Fruit fly (Drosophila melanogaster) whole organism, embryonic: Measurements from ENCODE around the gene Neurochondrin.
A peak's percentile ranks its signal among the peaks of the same experiment; 100 is the strongest.

Experiments
- ATbp ChIP-seq: fragments of 200-800 bp; sonication (Bioruptor generic); optimal IDR thresholded peaks from 2 replicates; lab custom pipeline; 2017; ENCODE audit warnings: missing biosample characterization, mild to moderate bottlenecking, missing genetic modification characterization, missing genetic modification reagents
- Asciz ChIP-seq: fragments of 200-800 bp; sonication (Bioruptor generic); optimal IDR thresholded peaks from 2 replicates; lab custom pipeline; 2017; ENCODE audit warnings: missing biosample characterization, mild to moderate bottlenecking, missing genetic modification characterization, missing genetic modification reagents
- Awh ChIP-seq: fragments of 200-800 bp; sonication (Bioruptor generic); IDR thresholded peaks from 2 replicates; pipeline ENCODE4, ENCODE4 v1.3.6; 2022; ENCODE audit warnings: missing biosample characterization, missing genetic modification characterization
- B-H2 ChIP-seq: fragments of 200-800 bp; sonication (Bioruptor generic); optimal IDR thresholded peaks from 2 replicates; lab custom pipeline; 2018; ENCODE audit warnings: missing biosample characterization, mild to moderate bottlenecking, missing genetic modification characterization
- CG1024 ChIP-seq: fragments of 200-800 bp; sonication (Bioruptor generic); IDR thresholded peaks from 2 replicates; pipeline ENCODE4 v1.3.6; 2022; ENCODE audit warnings: missing biosample characterization, missing genetic modification characterization
- CG10267 ChIP-seq: fragments of 200-800 bp; sonication (Bioruptor generic); optimal IDR thresholded peaks from 2 replicates; lab custom pipeline; 2018; ENCODE audit warnings: missing biosample characterization, mild to moderate bottlenecking, missing genetic modification characterization, moderate library complexity
- CG15011 ChIP-seq: fragments of 200-800 bp; sonication (Bioruptor generic); optimal IDR thresholded peaks from 3 replicates; lab custom pipeline; 2018; ENCODE audit warnings: missing biosample characterization, mild to moderate bottlenecking, missing genetic modification characterization
- CG1529 ChIP-seq: fragments of 200-800 bp; sonication (Bioruptor generic); optimal IDR thresholded peaks from 3 replicates; lab custom pipeline; 2018; ENCODE audit warnings: missing biosample characterization, missing genetic modification characterization
- CG15479 ChIP-seq: fragments of 200-800 bp; sonication (Bioruptor generic); optimal IDR thresholded peaks from 3 replicates; lab custom pipeline; 2019; ENCODE audit warnings: missing biosample characterization, mild to moderate bottlenecking, missing genetic modification characterization, moderate library complexity
- CG15696 ChIP-seq: fragments of 200-800 bp; sonication (Bioruptor generic); optimal IDR thresholded peaks from 2 replicates; lab custom pipeline; 2019; ENCODE audit warnings: missing biosample characterization, mild to moderate bottlenecking, missing genetic modification characterization, moderate library complexity
- CG1602 ChIP-seq: fragments of 200-800 bp; sonication (Bioruptor generic); optimal IDR thresholded peaks from 3 replicates; lab custom pipeline; 2016; ENCODE audit warnings: missing biosample characterization, missing genetic modification characterization
- CG1603 ChIP-seq: fragments of 200-800 bp; sonication (Bioruptor generic); optimal IDR thresholded peaks from 2 replicates; lab custom pipeline; 2019; ENCODE audit warnings: missing biosample characterization, mild to moderate bottlenecking, missing genetic modification characterization, moderate library complexity
- CG17361 ChIP-seq: fragments of 200-800 bp; sonication (Bioruptor generic); IDR thresholded peaks from 3 replicates; pipeline ENCODE4 v1.3.6; 2022; ENCODE audit warnings: missing biosample characterization, missing genetic modification characterization
- CG18619 ChIP-seq: fragments of 200-800 bp; sonication (Bioruptor generic); optimal IDR thresholded peaks from 3 replicates; lab custom pipeline; 2017; ENCODE audit warnings: missing biosample characterization, mild to moderate bottlenecking, missing genetic modification characterization
- CG2120 ChIP-seq: fragments of 200-800 bp; sonication (Bioruptor generic); optimal IDR thresholded peaks from 3 replicates; lab custom pipeline; 2016; ENCODE audit warnings: missing biosample characterization, missing genetic modification characterization
- CG30431 ChIP-seq: fragments of 200-800 bp; sonication (Bioruptor generic); optimal IDR thresholded peaks from 2 replicates; lab custom pipeline; 2017; ENCODE audit warnings: missing biosample characterization, missing genetic modification characterization
- CG3281 ChIP-seq: fragments of 200-800 bp; sonication (Bioruptor generic); optimal IDR thresholded peaks from 3 replicates; lab custom pipeline; 2017; ENCODE audit warnings: missing biosample characterization, mild to moderate bottlenecking, missing genetic modification characterization
- CG33213 ChIP-seq: fragments of 200-800 bp; sonication (Bioruptor generic); optimal IDR thresholded peaks from 3 replicates; lab custom pipeline; 2016; ENCODE audit warnings: missing biosample characterization, missing genetic modification characterization
- CG42726 ChIP-seq: fragments of 200-800 bp; sonication (Bioruptor generic); IDR thresholded peaks from 2 replicates; pipeline ENCODE4 v1.3.6; 2022; ENCODE audit warnings: missing biosample characterization, missing genetic modification characterization; ENCODE audit not compliant: partially characterized antibody
- CG4360 ChIP-seq: fragments of 200-800 bp; sonication (Bioruptor generic); IDR thresholded peaks from 2 replicates; pipeline ENCODE4 v1.3.6; 2022; ENCODE audit warnings: missing biosample characterization, missing genetic modification characterization
- CG4707 ChIP-seq: fragments of 200-800 bp; sonication (Bioruptor generic); optimal IDR thresholded peaks from 2 replicates; lab custom pipeline; 2018; ENCODE audit warnings: missing biosample characterization, mild to moderate bottlenecking, missing genetic modification characterization, moderate library complexity
- CG5180 ChIP-seq: fragments of 200-800 bp; sonication (Bioruptor generic); optimal IDR thresholded peaks from 3 replicates; lab custom pipeline; 2017; ENCODE audit warnings: missing biosample characterization, missing genetic modification characterization, mild to moderate bottlenecking, moderate library complexity, missing genetic modification reagents
- CG5953 ChIP-seq: fragments of 200-800 bp; sonication (Bioruptor generic); IDR thresholded peaks from 2 replicates; pipeline ENCODE4 v1.3.6; 2022; ENCODE audit warnings: missing biosample characterization, missing genetic modification characterization
- CG6175 ChIP-seq: fragments of 200-800 bp; sonication (Bioruptor generic); IDR thresholded peaks from 3 replicates; pipeline ENCODE4 v1.3.6; 2022; ENCODE audit warnings: missing biosample characterization, missing genetic modification characterization
- CG6683 ChIP-seq: fragments of 200-800 bp; sonication (Bioruptor generic); optimal IDR thresholded peaks from 2 replicates; lab custom pipeline; 2017; ENCODE audit warnings: missing biosample characterization, mild to moderate bottlenecking, missing genetic modification characterization, missing genetic modification reagents
- CG7357 ChIP-seq: fragments of 200-800 bp; sonication (Bioruptor generic); IDR thresholded peaks from 3 replicates; pipeline ENCODE4 v1.3.6; 2022; ENCODE audit warnings: missing biosample characterization, missing genetic modification characterization
- CG7372 ChIP-seq: fragments of 200-800 bp; sonication (Bioruptor generic); IDR thresholded peaks from 2 replicates; pipeline ENCODE4 v1.3.6; 2022; ENCODE audit warnings: missing biosample characterization, missing genetic modification characterization
- CG8089 ChIP-seq: fragments of 200-800 bp; sonication (Bioruptor generic); optimal IDR thresholded peaks from 3 replicates; lab custom pipeline; 2016; ENCODE audit warnings: missing biosample characterization, missing genetic modification characterization
- CG8290 ChIP-seq, 3 experiments: fragments of 200-800 bp; sonication (Bioruptor generic); optimal IDR thresholded peaks; 2 replicates each; lab custom pipeline; 2016 to 2019; ENCODE audit warnings: missing biosample characterization in 3 of 3, missing genetic modification characterization in 3 of 3, mild to moderate bottlenecking in 2 of 3, moderate library complexity in 1 of 3
- CG8388 ChIP-seq: fragments of 200-800 bp; sonication (Bioruptor generic); optimal IDR thresholded peaks from 2 replicates; lab custom pipeline; 2019; ENCODE audit warnings: missing biosample characterization, mild to moderate bottlenecking, missing genetic modification characterization, moderate library complexity
- Camta ChIP-seq: fragments of 200-800 bp; sonication (Bioruptor generic); optimal IDR thresholded peaks from 2 replicates; lab custom pipeline; 2016; ENCODE audit warnings: missing biosample characterization, missing genetic modification characterization
- CoRest ChIP-seq: fragments of 200-800 bp; sonication (Bioruptor generic); optimal IDR thresholded peaks from 3 replicates; lab custom pipeline; 2018; ENCODE audit warnings: missing biosample characterization, mild to moderate bottlenecking, missing genetic modification characterization, moderate library complexity
- HLHmδ ChIP-seq: fragments of 200-800 bp; sonication (Bioruptor generic); optimal IDR thresholded peaks from 2 replicates; lab custom pipeline; 2018; ENCODE audit warnings: missing biosample characterization, mild to moderate bottlenecking, missing genetic modification characterization, moderate library complexity
- Hand ChIP-seq: fragments of 200-800 bp; sonication (Bioruptor generic); optimal IDR thresholded peaks from 2 replicates; lab custom pipeline; 2017; ENCODE audit warnings: mild to moderate bottlenecking, missing biosample characterization, missing genetic modification reagents, missing genetic modification characterization
- Hr51 ChIP-seq, 2 experiments: fragments of 200-800 bp; sonication (Bioruptor generic); optimal IDR thresholded peaks; 2 replicates in 1 of 2; 3 replicates in 1 of 2; lab custom pipeline; 2016 to 2018; ENCODE audit warnings: missing biosample characterization in 2 of 2, missing genetic modification characterization in 2 of 2, mild to moderate bottlenecking in 1 of 2, moderate library complexity in 1 of 2
- Meics ChIP-seq: fragments of 200-800 bp; sonication (Bioruptor generic); optimal IDR thresholded peaks from 2 replicates; lab custom pipeline; 2017; ENCODE audit warnings: missing biosample characterization, mild to moderate bottlenecking, missing genetic modification characterization
- Mes4 ChIP-seq: fragments of 200-800 bp; sonication (Bioruptor generic); optimal IDR thresholded peaks from 2 replicates; lab custom pipeline; 2016; ENCODE audit warnings: missing biosample characterization, missing genetic modification characterization
- Nf-YA ChIP-seq: fragments of 200-800 bp; sonication (Bioruptor generic); IDR thresholded peaks from 2 replicates; pipeline ENCODE4 v1.3.6; 2022; ENCODE audit warnings: missing biosample characterization, missing genetic modification characterization
- Side ChIP-seq: fragments of 200-800 bp; sonication (Bioruptor generic); optimal IDR thresholded peaks from 2 replicates; lab custom pipeline; 2016; ENCODE audit warnings: missing biosample characterization, missing genetic modification characterization
- ac ChIP-seq: fragments of 200-800 bp; sonication (Bioruptor generic); optimal IDR thresholded peaks from 3 replicates; lab custom pipeline; 2017; ENCODE audit warnings: missing biosample characterization, mild to moderate bottlenecking, missing genetic modification characterization
- gro ChIP-seq: fragments of 200-800 bp; sonication (Bioruptor generic); optimal IDR thresholded peaks from 2 replicates; lab custom pipeline; 2016; ENCODE audit warnings: missing biosample characterization, missing genetic modification characterization
- her ChIP-seq: fragments of 200-800 bp; sonication (Bioruptor generic); optimal IDR thresholded peaks from 2 replicates; lab custom pipeline; 2016; ENCODE audit warnings: missing biosample characterization, missing genetic modification characterization
- ken ChIP-seq: fragments of 200-800 bp; sonication (Bioruptor generic); IDR thresholded peaks from 3 replicates; pipeline ENCODE4 v1.3.6; 2022; ENCODE audit warnings: missing biosample characterization, missing genetic modification characterization
- lov ChIP-seq, 2 experiments: fragments of 200-800 bp in 1 of 2; fragments of >200 bp in 1 of 2; sonication (Bioruptor generic) in 1 of 2; IDR thresholded peaks in 1 of 2; optimal IDR thresholded peaks in 1 of 2; 2 replicates in 1 of 2; 3 replicates in 1 of 2; pipeline versions ENCODE4 v1.3.6 to Lab custom; 2017 to 2022; ENCODE audit warnings: missing biosample characterization in 1 of 2, missing genetic modification characterization in 1 of 2
- odd ChIP-seq: fragments of 200-800 bp; sonication (Bioruptor generic); optimal IDR thresholded peaks from 2 replicates; lab custom pipeline; 2017; ENCODE audit warnings: missing biosample characterization, mild to moderate bottlenecking, missing genetic modification characterization
- ro ChIP-seq: fragments of 200-800 bp; sonication (Bioruptor generic); IDR thresholded peaks from 2 replicates; pipeline ENCODE4 v1.3.6; 2022; ENCODE audit warnings: missing biosample characterization, missing genetic modification characterization
- salm ChIP-seq: fragments of 200-800 bp; sonication (Bioruptor generic); optimal IDR thresholded peaks from 2 replicates; lab custom pipeline; 2018; ENCODE audit warnings: missing biosample characterization, mild to moderate bottlenecking, missing genetic modification characterization
- shn ChIP-seq: fragments of 200-800 bp; sonication (Bioruptor generic); optimal IDR thresholded peaks from 3 replicates; lab custom pipeline; 2016; ENCODE audit warnings: missing biosample characterization, missing genetic modification characterization
- tio ChIP-seq: fragments of 200-800 bp; sonication (Bioruptor generic); optimal IDR thresholded peaks from 2 replicates; lab custom pipeline; 2017; ENCODE audit warnings: missing biosample characterization, missing genetic modification characterization, inconsistent platforms

The Neurochondrin gene

dm6 chr3R:6504408-6504807 is 36.2 kb downstream of the Neurochondrin start (continued):
- TF ChIP-seq CG8089 (GFP tag; lab: Kevin White, UChicago) (peak; percentile 48), HLHmδ (peak; percentile 40), her (GFP tag; lab: Kevin White, UChicago) (no peak), CG1024 (GFP tag; lab: Robert Waterston, UW) (no peak), CG5180 (GFP tag; lab: Kevin White, UChicago) (no peak), CG4707 (peak; percentile 28), CG7372 (GFP tag; lab: Robert Waterston, UW) (no peak), ro (GFP tag; lab: Robert Waterston, UW) (no peak), gro (GFP tag; lab: Kevin White, UChicago) (no peak), Side (GFP tag; lab: Kevin White, UChicago) (peak; percentile 62), CG15479 (GFP tag; lab: Kevin White, UChicago) (peak; percentile 55), salm (tag; lab: Kevin White, UChicago) (no peak), Camta (GFP tag; lab: Kevin White, UChicago) (peak; percentile 15), Asciz (GFP tag; lab: Kevin White, UChicago) (peak; percentile 63), CG15696 (tag; lab: Kevin White, UChicago) (peak; percentile 85), CG33213 (peak; percentile 25), odd (GFP tag; lab: Kevin White, UChicago) (peak; percentile 55), CG30431 (GFP tag; lab: Kevin White, UChicago) (peak; percentile 48), tio (GFP tag; lab: Kevin White, UChicago) (peak; percentile 49), CG4360 (0 out of 2 replicates have a peak, but pooled peaks have one; percentile 38), CG5953 (GFP tag; lab: Robert Waterston, UW) (0 out of 2 replicates have a peak, but pooled peaks have one; percentile 24), CG1602 (GFP tag; lab: Kevin White, UChicago) (peak; percentile 12), ATbp (GFP tag; lab: Kevin White, UChicago) (peak; percentile 59), CG2120 (peak; percentile 4), CG18619 (GFP tag; lab: Kevin White, UChicago) (peak; percentile 48), Awh (GFP tag; lab: Robert Waterston, UW) (peak; percentile 63; the same call in 1 of the 2 replicates), ac (GFP tag; lab: Kevin White, UChicago) (peak; percentile 56), CG42726 (GFP tag; lab: Robert Waterston, UW) (no peak), CG15011 (GFP tag; lab: Kevin White, UChicago) (peak; percentile 42), CG1603 (tag; lab: Kevin White, UChicago) (peak; percentile 74), Nf-YA (GFP tag; lab: Robert Waterston, UW) (0 out of 2 replicates have a peak, but pooled peaks have one; percentile 34), shn (GFP tag; lab: Kevin White, UChicago) (peak; percentile 19), lov (optimal IDR thresholded peaks at IDR 0.05; lab: Kevin White, UChicago) (no peak), lov (GFP tag; IDR thresholded peaks at IDR 0.05; lab: Robert Waterston, UW) (0 out of 3 replicates have a peak, but pooled peaks have one; percentile 52), CG3281 (GFP tag; lab: Kevin White, UChicago) (peak; percentile 23), CG6175 (no peak), Hr51 (GFP tag; optimal IDR thresholded peaks at IDR 0.05; lab: Kevin White, UChicago) (peak in 1 of 2 experiments; percentile 1), B-H2 (no peak), Mes4 (GFP tag; lab: Kevin White, UChicago) (peak; percentile 47), CG6683 (GFP tag; lab: Kevin White, UChicago) (no peak), Hand (GFP tag; lab: Kevin White, UChicago) (no peak), Meics (GFP tag; lab: Kevin White, UChicago) (peak; percentile 24), CG10267 (tag; lab: Kevin White, UChicago) (peak; percentile 5), ken (GFP tag; lab: Robert Waterston, UW) (peak; percentile 40; the same call in 1 of the 3 replicates), CoRest (peak; percentile 57), CG8290 (GFP tag; optimal IDR thresholded peaks at IDR 0.05; lab: Kevin White, UChicago) (peak; percentile 22), CG8290 (tag; optimal IDR thresholded peaks at IDR 0.05; lab: Kevin White, UChicago) (peak; percentile 62 to 73), CG17361 (GFP tag; lab: Robert Waterston, UW) (no peak), CG8388 (GFP tag; lab: Kevin White, UChicago) (peak; percentile 25), CG1529 (GFP tag; lab: Kevin White, UChicago) (peak; percentile 59), CG7357 (GFP tag; lab: Robert Waterston, UW) (no peak)
